Worm (Caenorhabditis elegans) whole organism, mixed stage, embryonic: Measurements from ENCODE around the gene glct-6.
A peak's percentile ranks its signal among the peaks of the same experiment; 100 is the strongest.

Experiments
- M03D4.4 ChIP-seq: sonication (generic microtip); optimal IDR thresholded peaks from 2 replicates; lab custom pipeline; 2017; ENCODE audit warnings: mild to moderate bottlenecking, missing genetic modification characterization, missing compliant biosample characterization
- bed-3 ChIP-seq: fragments of 200-800 bp; sonication (Bioruptor generic); optimal IDR thresholded peaks from 3 replicates; lab custom pipeline; 2018; ENCODE audit warnings: mild to moderate bottlenecking, missing genetic modification characterization, moderate library complexity, missing compliant biosample characterization
- blmp-1 ChIP-seq: fragments of 150-350 bp; optimal IDR thresholded peaks from 2 replicates; lab custom pipeline; 2014; ENCODE audit warnings: missing biosample characterization, missing genetic modification characterization
- ceh-39 ChIP-seq: fragments of 150-350 bp; optimal IDR thresholded peaks from 2 replicates; lab custom pipeline; 2014; ENCODE audit warnings: missing biosample characterization, missing genetic modification characterization
- ceh-43 ChIP-seq: fragments of 200-800 bp; sonication (Bioruptor generic); optimal IDR thresholded peaks from 2 replicates; lab custom pipeline; 2018; ENCODE audit warnings: mild to moderate bottlenecking, missing genetic modification characterization, moderate library complexity, missing compliant biosample characterization
- ceh-83 ChIP-seq: fragments of 200-800 bp; sonication (Bioruptor generic); optimal IDR thresholded peaks from 2 replicates; lab custom pipeline; 2018; ENCODE audit warnings: mild to moderate bottlenecking, missing genetic modification characterization, missing compliant biosample characterization
- cnd-1 ChIP-seq: fragments of 200-800 bp; sonication (Bioruptor generic); optimal IDR thresholded peaks from 2 replicates; lab custom pipeline; 2018; ENCODE audit warnings: mild to moderate bottlenecking, missing genetic modification characterization, missing compliant biosample characterization
- drap-1 ChIP-seq: fragments of 200-800 bp; sonication (Bioruptor generic); optimal IDR thresholded peaks from 3 replicates; lab custom pipeline; 2018; ENCODE audit warnings: mild to moderate bottlenecking, missing genetic modification characterization, missing compliant biosample characterization
- elt-1 ChIP-seq: sonication (generic microtip); optimal IDR thresholded peaks from 2 replicates; lab custom pipeline; 2017; ENCODE audit warnings: missing genetic modification characterization, mild to moderate bottlenecking, missing compliant biosample characterization, antibody characterized with exemption, moderate library complexity, borderline replicate concordance; ENCODE audit not compliant: insufficient read depth
- elt-3 ChIP-seq: fragments of 150-350 bp; optimal IDR thresholded peaks from 2 replicates; lab custom pipeline; 2014; ENCODE audit warnings: missing biosample characterization, missing genetic modification characterization
- flh-1 ChIP-seq: fragments of 200-800 bp; sonication (Bioruptor generic); optimal IDR thresholded peaks from 2 replicates; lab custom pipeline; 2018; ENCODE audit warnings: mild to moderate bottlenecking, missing genetic modification characterization, moderate library complexity, missing compliant biosample characterization
- ham-2 ChIP-seq: fragments of 200-800 bp; sonication (Bioruptor generic); optimal IDR thresholded peaks from 2 replicates; lab custom pipeline; 2018; ENCODE audit warnings: mild to moderate bottlenecking, missing genetic modification characterization, missing compliant biosample characterization
- hlh-1 ChIP-seq: fragments of 150-350 bp; optimal IDR thresholded peaks from 2 replicates; lab custom pipeline; 2014; ENCODE audit warnings: missing biosample characterization, missing genetic modification reagents, missing genetic modification characterization
- lin-13 ChIP-seq: fragments of 150-350 bp; optimal IDR thresholded peaks from 2 replicates; lab custom pipeline; 2014; ENCODE audit warnings: missing biosample characterization, missing genetic modification characterization
- lin-32 ChIP-seq: fragments of 200-800 bp; sonication (Bioruptor generic); optimal IDR thresholded peaks from 2 replicates; lab custom pipeline; 2018; ENCODE audit warnings: mild to moderate bottlenecking, missing genetic modification characterization, missing compliant biosample characterization
- lsy-2 ChIP-seq: fragments of 150-350 bp; optimal IDR thresholded peaks from 2 replicates; lab custom pipeline; 2014; ENCODE audit warnings: missing biosample characterization, missing genetic modification characterization
- mab-5 ChIP-seq: fragments of 150-350 bp; optimal IDR thresholded peaks from 2 replicates; lab custom pipeline; 2014; ENCODE audit warnings: missing biosample characterization, missing genetic modification characterization
- mep-1 ChIP-seq: fragments of 150-350 bp; optimal IDR thresholded peaks from 2 replicates; lab custom pipeline; 2017; ENCODE audit warnings: missing biosample characterization, missing genetic modification reagents, missing genetic modification characterization, inconsistent platforms
- mls-2 ChIP-seq: sonication (generic microtip); optimal IDR thresholded peaks from 2 replicates; lab custom pipeline; 2016; ENCODE audit warnings: mild to moderate bottlenecking, missing genetic modification characterization, moderate library complexity, missing compliant biosample characterization
- nhr-12 ChIP-seq: fragments of 150-350 bp; optimal IDR thresholded peaks from 2 replicates; lab custom pipeline; 2014; ENCODE audit warnings: missing biosample characterization, missing genetic modification characterization
- nhr-2 ChIP-seq: fragments of 150-350 bp; optimal IDR thresholded peaks from 2 replicates; lab custom pipeline; 2014; ENCODE audit warnings: missing biosample characterization, missing genetic modification characterization
- nhr-28 ChIP-seq: fragments of 150-350 bp; optimal IDR thresholded peaks from 2 replicates; lab custom pipeline; 2014; ENCODE audit warnings: missing biosample characterization, missing genetic modification characterization
- nhr-76 ChIP-seq: sonication (generic microtip); optimal IDR thresholded peaks from 2 replicates; lab custom pipeline; 2017; ENCODE audit warnings: missing biosample characterization, missing genetic modification characterization
- pha-4 ChIP-seq: fragments of 150-350 bp; optimal IDR thresholded peaks from 2 replicates; lab custom pipeline; 2018; ENCODE audit warnings: missing biosample characterization, missing genetic modification reagents, missing genetic modification characterization
- snpc-4 ChIP-seq: fragments of 150-350 bp; optimal IDR thresholded peaks from 2 replicates; lab custom pipeline; 2014; ENCODE audit warnings: missing biosample characterization, missing genetic modification characterization
- unc-120 ChIP-seq: sonication (generic microtip); optimal IDR thresholded peaks from 2 replicates; lab custom pipeline; 2017; ENCODE audit warnings: missing genetic modification characterization, missing compliant biosample characterization; ENCODE audit not compliant: poor library complexity, severe bottlenecking
- unc-62 ChIP-seq: fragments of 150-350 bp; optimal IDR thresholded peaks from 2 replicates; lab custom pipeline; 2014; ENCODE audit warnings: missing biosample characterization, missing genetic modification reagents, missing genetic modification characterization
- zip-8 ChIP-seq: fragments of 150-350 bp; optimal IDR thresholded peaks from 2 replicates; lab custom pipeline; 2014; ENCODE audit warnings: missing biosample characterization, missing genetic modification characterization
- ztf-11 ChIP-seq: fragments of 150-350 bp; optimal IDR thresholded peaks from 2 replicates; lab custom pipeline; 2014; ENCODE audit warnings: missing biosample characterization, missing genetic modification characterization

Gene glct-6

ce11 chrIV:3767749-3768148, 16.3 kb upstream of the glct-6 start:
- TF ChIP-seq mab-5 (tag; lab: Kevin White, UChicago) (no peak), hlh-1 (tag; lab: Kevin White, UChicago) (peak; percentile 57), mls-2 (peak; percentile 6)

- TF ChIP-seq cnd-1 (tag; lab: Kevin White, UChicago) (no peak), lin-32 (GFP tag; lab: Kevin White, UChicago) (no peak), elt-1 (tag; lab: Kevin White, UChicago) (no peak), mep-1 (tag; lab: Kevin White, UChicago) (no peak), unc-62 (GFP tag; lab: Kevin White, UChicago) (no peak), zip-8 (no peak), snpc-4 (no peak), drap-1 (GFP tag; lab: Kevin White, UChicago) (no peak), ham-2 (GFP tag; lab: Kevin White, UChicago) (no peak), mls-2 (no peak), ceh-43 (GFP tag; lab: Kevin White, UChicago) (no peak), lsy-2 (tag; lab: Kevin White, UChicago) (no peak), M03D4.4 (tag; lab: Kevin White, UChicago) (no peak), nhr-12 (tag; lab: Kevin White, UChicago) (no peak), ztf-11 (no peak), nhr-2 (tag; lab: Kevin White, UChicago) (no peak), flh-1 (GFP tag; lab: Kevin White, UChicago) (no peak), ceh-83 (GFP tag; lab: Kevin White, UChicago) (no peak)
- TF ChIP-seq, all 35 proteins: peak for 0
Observed at ce11 chrIV:3774160-3774559, 9.8 kb upstream of the glct-6 start.

- TF ChIP-seq unc-62 (GFP tag; lab: Kevin White, UChicago), result peak; percentile 58
- no peak for TF ChIP-seq bed-3
- TF ChIP-seq, all 35 proteins: peak for 1
Observed at ce11 chrIV:3781539-3781938, 2.5 kb upstream of the glct-6 start.

- TF ChIP-seq lin-32 (GFP tag; lab: Kevin White, UChicago) (no peak), bed-3 (no peak), zip-8 (no peak), elt-3 (tag; lab: Kevin White, UChicago) (no peak), unc-120 (no peak), elt-1 (tag; lab: Kevin White, UChicago) (no peak), pha-4 (tag; lab: Kevin White, UChicago) (no peak), lsy-2 (tag; lab: Kevin White, UChicago) (no peak), ceh-39 (tag; lab: Kevin White, UChicago) (no peak), unc-62 (GFP tag; lab: Kevin White, UChicago) (no peak)
Observed at ce11 chrIV:3794437-3794836, 10.4 kb downstream of the glct-6 start, which contains the start of gene K09B3.1. K09B3.1 (plus strand) TSS chrIV:3794737.

- no peak for TF ChIP-seq ceh-43 (GFP tag; lab: Kevin White, UChicago)
- TF ChIP-seq M03D4.4 (tag; lab: Kevin White, UChicago), result no peak
- TF ChIP-seq snpc-4, result no peak
- no peak for TF ChIP-seq nhr-28
- TF ChIP-seq lin-32 (GFP tag; lab: Kevin White, UChicago), result no peak
- TF ChIP-seq mab-5 (tag; lab: Kevin White, UChicago), result no peak
- no peak for TF ChIP-seq lsy-2 (tag; lab: Kevin White, UChicago)
- no peak for TF ChIP-seq blmp-1 (tag; lab: Kevin White, UChicago)
- TF ChIP-seq cnd-1 (tag; lab: Kevin White, UChicago), result no peak
- no peak for TF ChIP-seq hlh-1 (tag; lab: Kevin White, UChicago)
- TF ChIP-seq ztf-11, result no peak
- TF ChIP-seq unc-62 (GFP tag; lab: Kevin White, UChicago), result no peak
- TF ChIP-seq elt-1 (tag; lab: Kevin White, UChicago), result no peak
- TF ChIP-seq nhr-76 (tag; lab: Kevin White, UChicago), result no peak
Observed at ce11 chrIV:3797442-3797841, 13.4 kb downstream of the glct-6 start.

ce11 chrIV:3800952-3801351, 16.9 kb downstream of the glct-6 start, which contains the start of gene osm-3:
osm-3 (minus strand) TSS chrIV:3801052.
- TF ChIP-seq M03D4.4 (tag; lab: Kevin White, UChicago) (no peak), lin-13 (tag; lab: Kevin White, UChicago) (no peak), cnd-1 (tag; lab: Kevin White, UChicago) (no peak), ceh-83 (GFP tag; lab: Kevin White, UChicago) (no peak), mab-5 (tag; lab: Kevin White, UChicago) (no peak), nhr-12 (tag; lab: Kevin White, UChicago) (no peak), hlh-1 (tag; lab: Kevin White, UChicago) (no peak), nhr-76 (tag; lab: Kevin White, UChicago) (no peak)
- TF ChIP-seq, all 35 proteins: peak for 0
